Worm (Caenorhabditis elegans) whole organism, L1 larva: ENCODE measurements around the gene ZC518.8.
A peak's percentile ranks its signal among the peaks of the same experiment; 100 is the strongest.

Source experiments
- blmp-1 ChIP-seq: fragments of 150-350 bp; optimal IDR thresholded peaks from 2 replicates; lab custom pipeline; 2014; ENCODE audit warnings: missing biosample characterization, missing genetic modification characterization
- ceh-90 ChIP-seq: sonication (generic microtip); optimal IDR thresholded peaks from 2 replicates; lab custom pipeline; 2016; ENCODE audit warnings: missing genetic modification characterization, missing compliant biosample characterization
- dsc-1 ChIP-seq: sonication (generic microtip); optimal IDR thresholded peaks from 2 replicates; lab custom pipeline; 2016; ENCODE audit warnings: mild to moderate bottlenecking, missing genetic modification characterization, missing compliant biosample characterization
- egl-27 ChIP-seq, 2 experiments: fragments of 150-350 bp in 1 of 2; sonication (generic microtip); optimal IDR thresholded peaks; 3 replicates each; lab custom pipeline; 2017 to 2018; ENCODE audit warnings: missing biosample characterization in 2 of 2, missing genetic modification characterization in 2 of 2, missing genetic modification reagents in 2 of 2
- hlh-4 ChIP-seq: sonication (generic microtip); optimal IDR thresholded peaks from 2 replicates; lab custom pipeline; 2016; ENCODE audit warnings: mild to moderate bottlenecking, missing genetic modification characterization, missing compliant biosample characterization
- lin-15B ChIP-seq: fragments of 150-350 bp; sonication (generic microtip); optimal IDR thresholded peaks from 3 replicates; lab custom pipeline; 2014; ENCODE audit warnings: missing biosample characterization, missing genetic modification characterization
- nhr-76 ChIP-seq: sonication (generic microtip); optimal IDR thresholded peaks from 2 replicates; lab custom pipeline; 2017; ENCODE audit warnings: missing biosample characterization, missing genetic modification characterization
- pqm-1 ChIP-seq: sonication (generic microtip); optimal IDR thresholded peaks from 3 replicates; lab custom pipeline; 2017; ENCODE audit warnings: missing biosample characterization, missing genetic modification characterization
- snpc-4 ChIP-seq: fragments of 150-350 bp; optimal IDR thresholded peaks from 2 replicates; lab custom pipeline; 2014; ENCODE audit warnings: missing biosample characterization, missing genetic modification characterization
- unc-130 ChIP-seq: fragments of 150-350 bp; optimal IDR thresholded peaks from 2 replicates; lab custom pipeline; 2017; ENCODE audit warnings: missing biosample characterization, missing genetic modification characterization, inconsistent platforms
- unc-30 ChIP-seq: sonication (generic microtip); optimal IDR thresholded peaks from 2 replicates; lab custom pipeline; 2017; ENCODE audit warnings: missing biosample characterization, missing genetic modification characterization
- ztf-4 ChIP-seq: fragments of 150-350 bp; optimal IDR thresholded peaks from 2 replicates; lab custom pipeline; 2014; ENCODE audit warnings: missing biosample characterization, missing genetic modification characterization

- no peak for TF ChIP-seq dsc-1 (tag; lab: Kevin White, UChicago)
- TF ChIP-seq ceh-90 (tag; lab: Kevin White, UChicago), result no peak
- no peak for TF ChIP-seq snpc-4 (tag; lab: Kevin White, UChicago)
- no peak for TF ChIP-seq nhr-76 (tag; lab: Kevin White, UChicago)
- no peak for TF ChIP-seq hlh-4
- peak; percentile 70 for TF ChIP-seq blmp-1 (tag; lab: Kevin White, UChicago)
- TF ChIP-seq lin-15B (tag; lab: Kevin White, UChicago), result no peak
- TF ChIP-seq egl-27 (tag; optimal IDR thresholded peaks at IDR 0.05; lab: Kevin White, UChicago), result no peak
- TF ChIP-seq pqm-1, result no peak
- no peak for TF ChIP-seq ztf-4 (tag; lab: Kevin White, UChicago)
- TF ChIP-seq unc-130 (tag; lab: Kevin White, UChicago), result no peak
- TF ChIP-seq unc-30 (tag; lab: Kevin White, UChicago), result no peak
Measured at ce11 chrIV:12330840-12331359, 30.8 kb downstream of the ZC518.8 start, which contains the start of gene ufd-1.
